Worm (Caenorhabditis elegans): ENCODE measurements around the gene C09B9.2.
"Not testable (repeated sequence)": the region's sequence is repeated elsewhere in the genome, so short reads cannot be mapped to it uniquely, and the experiment has no call there.

DNA sequence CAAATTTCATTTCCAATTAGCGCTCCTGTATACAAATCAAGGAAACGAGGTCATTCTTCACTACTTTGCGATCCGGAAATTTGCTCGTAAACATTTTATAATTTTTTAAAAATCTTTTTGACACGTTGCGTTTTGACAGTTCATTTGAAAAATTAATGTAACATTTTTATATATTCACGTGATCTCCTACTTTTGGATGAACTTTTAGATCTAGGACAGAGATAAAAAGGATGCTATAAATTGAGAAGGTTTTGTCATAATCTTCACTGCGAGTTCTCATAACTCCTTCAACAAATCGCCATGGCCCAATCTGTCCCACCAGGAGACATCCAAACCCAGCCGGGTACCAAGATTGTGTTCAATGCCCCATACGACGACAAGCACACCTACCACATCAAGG lies 33.2 kb downstream of the C09B9.2 start, which contains the start of gene msp-57:
- not testable (repeated sequence) for TF ChIP-seq snpc-4, aly-2, mdl-1, nhr-77, zag-1, nhr-23, elt-3, nhr-12, nhr-25, ZK546.5, nhr-237 (tag; optimal IDR thresholded peaks at IDR 0.05)
